Fruit fly (Drosophila melanogaster) S2 (cell line): Measurements from ENCODE around the gene Dap160.

Experiments used
- CG8478 ChIP-seq: fragments of >200 bp; optimal IDR thresholded peaks from 2 replicates; lab custom pipeline; 2018
- CTCF ChIP-seq, 2 experiments: fragments of >200 bp; optimal IDR thresholded peaks; 2 replicates each; lab custom pipeline; 2018

The Dap160 gene

dm6 chr2L:21141714-21142500 lies at the start of gene Dap160:
Dap160 (minus strand) TSS chr2L:21142347.
- TF ChIP-seq CG8478 (lab: Kevin White, UChicago) (no peak), CTCF (optimal IDR thresholded peaks at IDR 0.05; lab: Kevin White, UChicago) (no peak)

- TF ChIP-seq CG8478 (lab: Kevin White, UChicago), result no peak
- no peak for TF ChIP-seq CTCF (optimal IDR thresholded peaks at IDR 0.05; lab: Kevin White, UChicago)
Measured at dm6 chr2L:21189273-21189781, 47.2 kb upstream of the Dap160 start.

- TF ChIP-seq CG8478 (lab: Kevin White, UChicago) (no peak), CTCF (optimal IDR thresholded peaks at IDR 0.05; lab: Kevin White, UChicago) (no peak)
Measured at dm6 chr2L:21187753-21188152, 45.6 kb upstream of the Dap160 start.

DNA sequence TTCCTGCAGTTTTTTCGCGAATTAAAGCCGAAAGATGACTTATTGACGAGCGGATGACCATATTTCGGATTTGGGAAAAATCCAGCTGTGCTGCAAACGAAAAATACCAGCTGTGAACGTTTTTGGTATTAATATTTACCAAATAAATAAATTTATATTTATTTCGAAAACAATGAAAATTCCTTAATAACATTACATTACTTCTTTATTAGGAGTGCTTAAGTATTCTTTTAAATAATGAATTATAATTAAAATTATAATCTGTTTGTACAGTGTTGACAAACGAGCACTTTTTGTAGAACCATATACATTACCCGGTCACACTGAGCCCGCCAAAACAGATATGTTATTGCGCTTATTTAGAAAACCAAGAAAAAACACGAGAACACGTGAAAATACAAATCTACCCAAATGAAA lies 37.5 kb upstream of the Dap160 start, which contains the start of the genes bur and Mcm10:
Gene bur, minus strand, starts transcription at position 69 of the 417 bp plus-strand sequence.
Gene Mcm10, plus strand, starts transcription at position 319 of the 417 bp plus-strand sequence.
- no peak for TF ChIP-seq CTCF (optimal IDR thresholded peaks at IDR 0.05; lab: Kevin White, UChicago)
- no peak for TF ChIP-seq CG8478 (lab: Kevin White, UChicago)

DNA sequence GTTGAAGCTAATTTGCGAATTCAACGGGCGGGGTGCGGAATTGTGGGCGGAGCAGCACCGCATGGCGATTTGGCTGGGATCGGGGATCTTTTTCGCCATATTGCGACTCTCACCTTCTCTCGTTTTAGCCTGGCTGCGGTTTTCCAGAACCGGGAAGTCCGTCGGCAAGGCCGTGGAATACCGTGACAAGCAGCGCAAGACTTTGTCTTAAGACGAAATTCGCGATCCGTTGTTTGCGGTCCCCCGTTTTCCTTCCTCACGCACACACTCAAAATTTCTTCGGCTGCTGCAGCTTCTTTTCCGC lies 37.0 kb upstream of the Dap160 start:
- TF ChIP-seq CG8478 (lab: Kevin White, UChicago), result no peak
- no peak for TF ChIP-seq CTCF (optimal IDR thresholded peaks at IDR 0.05; lab: Kevin White, UChicago)

DNA sequence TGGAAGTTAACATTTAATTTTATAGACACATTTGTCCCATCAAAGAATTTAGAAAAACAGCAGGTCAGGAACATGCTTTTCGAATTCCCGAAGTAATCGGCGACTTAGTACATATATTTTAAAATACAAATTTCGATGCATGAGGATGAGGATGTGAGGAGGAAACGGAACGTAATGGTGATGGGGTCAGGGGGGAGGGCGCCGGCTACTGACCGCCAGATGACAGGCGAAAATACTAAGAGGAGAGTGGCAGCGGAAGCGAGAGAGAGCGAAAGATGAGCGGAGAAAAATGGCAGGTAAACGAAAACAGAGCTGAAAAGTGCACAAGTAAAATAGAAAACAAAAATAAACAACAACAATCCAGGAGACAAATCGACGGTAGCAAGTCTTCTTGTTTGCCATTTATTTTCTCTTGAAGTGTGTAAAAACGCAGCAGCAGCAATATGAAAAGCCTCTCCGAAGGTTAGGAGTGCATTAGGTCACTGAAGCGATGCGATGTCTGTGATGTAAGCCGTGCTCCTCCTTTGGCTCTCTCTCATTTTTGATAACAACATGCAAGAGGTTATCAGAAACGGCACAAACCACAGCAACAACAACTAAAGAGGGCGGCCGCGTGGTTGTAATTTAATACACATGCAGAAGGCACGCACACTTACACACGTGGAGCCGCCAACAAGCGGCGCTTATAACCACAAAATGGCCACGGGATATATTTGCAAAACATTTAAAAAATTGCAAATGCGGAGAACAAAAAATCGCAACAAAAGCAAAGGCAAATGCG lies 36.5 kb upstream of the Dap160 start:
- TF ChIP-seq CTCF (optimal IDR thresholded peaks at IDR 0.05; lab: Kevin White, UChicago) (no peak), CG8478 (lab: Kevin White, UChicago) (no peak)

DNA sequence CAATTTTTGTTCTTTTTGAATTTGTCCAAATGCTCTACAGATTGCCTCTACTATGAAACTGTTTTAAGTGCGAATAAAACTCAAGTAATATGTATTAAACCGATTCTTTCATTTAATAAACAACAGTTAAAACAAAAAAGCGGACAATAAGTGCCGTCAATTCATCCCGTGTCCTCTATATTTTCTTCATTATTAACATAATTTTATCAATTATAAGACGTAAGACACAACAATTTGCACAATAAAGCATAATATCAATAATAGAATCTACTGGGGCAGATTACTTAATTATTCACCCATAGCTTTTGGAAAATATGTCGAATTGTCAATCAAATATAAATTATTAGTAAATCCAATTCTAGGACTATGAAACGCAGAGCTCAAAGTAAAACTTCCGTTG lies 30.8 kb upstream of the Dap160 start, which contains the start of gene CG31627:
Gene CG31627, plus strand, starts transcription at position 301 of the 400 bp plus-strand sequence.
- TF ChIP-seq CG8478 (lab: Kevin White, UChicago) (no peak), CTCF (optimal IDR thresholded peaks at IDR 0.05; lab: Kevin White, UChicago) (no peak)

dm6 chr2L:21169863-21170262 lies 27.7 kb upstream of the Dap160 start:
- TF ChIP-seq CG8478 (lab: Kevin White, UChicago) (no peak), CTCF (optimal IDR thresholded peaks at IDR 0.05; lab: Kevin White, UChicago) (no peak)

dm6 chr2L:21169160-21169624 lies 27.0 kb upstream of the Dap160 start:
- no peak for TF ChIP-seq CTCF (optimal IDR thresholded peaks at IDR 0.05; lab: Kevin White, UChicago)

dm6 chr2L:21168295-21169159 lies 26.4 kb upstream of the Dap160 start, which contains the start of the genes mAcon1, CG43345 and CG43346:
mAcon1 (plus strand) TSS chr2L:21168570.
CG43345 (minus strand) TSS chr2L:21168581.
CG43346 (minus strand) TSS chr2L:21168581.
- TF ChIP-seq CTCF (optimal IDR thresholded peaks at IDR 0.05; lab: Kevin White, UChicago), result no peak

DNA sequence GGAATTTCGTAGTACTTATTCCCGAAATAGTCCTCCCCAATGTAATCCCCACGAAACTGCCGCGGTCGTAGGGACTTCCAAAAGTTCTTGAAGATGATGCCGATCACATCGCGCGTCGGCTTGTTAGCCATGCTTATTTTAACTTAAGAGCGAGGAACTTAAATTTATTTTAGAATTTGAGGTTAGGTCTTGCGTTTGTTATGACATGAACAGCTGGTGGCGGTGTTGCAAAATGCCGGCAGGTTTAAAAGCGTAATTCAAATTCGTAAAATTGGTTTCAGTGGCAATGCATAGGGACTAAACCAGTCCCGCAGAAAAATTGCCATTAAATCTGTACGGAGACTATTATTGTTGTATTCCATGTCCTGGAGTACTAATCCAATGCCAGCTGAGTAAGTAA lies 24.3 kb upstream of the Dap160 start:
- TF ChIP-seq CTCF (optimal IDR thresholded peaks at IDR 0.05; lab: Kevin White, UChicago) (no peak), CG8478 (lab: Kevin White, UChicago) (no peak)

dm6 chr2L:21163311-21163842 lies 21.2 kb upstream of the Dap160 start, which contains the start of gene Noc2:
Noc2 (plus strand) TSS chr2L:21163641.
- TF ChIP-seq CTCF (optimal IDR thresholded peaks at IDR 0.05; lab: Kevin White, UChicago), result no peak
- no peak for TF ChIP-seq CG8478 (lab: Kevin White, UChicago)

DNA sequence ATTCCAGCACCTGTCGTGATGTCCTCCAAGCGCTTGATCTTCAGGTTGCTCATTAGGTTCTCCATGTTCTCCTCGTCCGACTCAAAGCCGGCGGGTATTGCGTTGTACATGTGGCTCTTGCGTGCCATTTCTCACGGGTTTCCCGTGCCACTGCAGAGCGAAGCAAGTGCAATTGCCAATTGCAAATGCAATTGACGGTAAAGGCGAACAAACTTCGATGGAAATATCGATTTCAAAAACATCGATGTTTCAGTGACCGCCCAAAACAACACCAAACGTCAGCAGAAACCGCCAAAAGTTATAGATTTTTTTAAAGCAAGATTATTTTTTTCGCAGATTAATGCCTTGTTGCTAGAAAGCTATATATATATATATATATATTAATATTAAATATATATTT lies 20.7 kb upstream of the Dap160 start, which contains the start of gene Nbr:
Gene Nbr, minus strand, starts transcription at position 209 of the 400 bp plus-strand sequence.
- TF ChIP-seq CTCF (optimal IDR thresholded peaks at IDR 0.05; lab: Kevin White, UChicago) (no peak), CG8478 (lab: Kevin White, UChicago) (no peak)
